Fruit fly (Drosophila melanogaster) whole organism: ENCODE results near the gene CG12075.

ENCODE experiments used
- CG8478 ChIP-seq: fragments of >200 bp; optimal IDR thresholded peaks from 2 replicates; lab custom pipeline; 2018; ENCODE audit warnings: inconsistent platforms
- EcR ChIP-seq, 2 experiments: fragments of >200 bp; optimal IDR thresholded peaks; 2 replicates each; lab custom pipeline; 2017; ENCODE audit warnings: missing biosample characterization in 2 of 2, missing genetic modification characterization in 2 of 2, missing genetic modification reagents in 2 of 2
- pan ChIP-seq: fragments of >200 bp; optimal IDR thresholded peaks from 2 replicates; lab custom pipeline; 2017
- psq ChIP-seq: fragments of >200 bp; optimal IDR thresholded peaks from 2 replicates; lab custom pipeline; 2017

DNA sequence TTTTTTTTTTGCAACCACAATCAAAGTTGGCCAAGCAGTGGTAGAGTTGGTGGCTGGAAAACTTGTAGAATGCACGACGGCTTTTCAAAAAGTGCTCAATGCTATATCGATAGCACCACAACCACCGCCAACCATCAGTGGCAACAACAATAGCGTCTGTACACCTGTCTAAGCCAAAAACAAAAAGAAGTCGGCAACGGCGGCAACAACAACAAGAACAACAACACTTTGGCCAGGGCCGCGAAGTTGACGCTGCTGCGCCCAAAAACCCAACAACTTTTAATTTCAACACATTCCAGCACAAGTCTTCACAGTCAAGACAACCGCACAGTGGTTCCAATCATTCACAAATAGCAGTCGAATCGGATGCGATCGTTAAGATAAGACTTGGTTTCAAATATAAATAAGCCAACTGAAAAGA is 25.0 kb downstream of the CG12075 start:
- no peak for TF ChIP-seq psq (lab: Kevin White, UChicago)
- TF ChIP-seq CG8478 (lab: Kevin White, UChicago), result no peak
- no peak for TF ChIP-seq EcR (GFP tag; optimal IDR thresholded peaks at IDR 0.05; lab: Kevin White, UChicago)
- no peak for TF ChIP-seq pan (lab: Kevin White, UChicago)
